Worm (Caenorhabditis elegans) whole organism, early embryonic: ENCODE results near the gene lips-11.

Source experiments
- B0310.2 ChIP-seq: sonication (generic microtip); optimal IDR thresholded peaks from 2 replicates; lab custom pipeline; 2016; ENCODE audit warnings: mild to moderate bottlenecking, missing genetic modification characterization, missing compliant biosample characterization
- F13C5.2 ChIP-seq: sonication (generic microtip); optimal IDR thresholded peaks from 2 replicates; lab custom pipeline; 2017; ENCODE audit warnings: mild to moderate bottlenecking, missing genetic modification characterization, inconsistent platforms, missing compliant biosample characterization
- aly-1 ChIP-seq: sonication (generic microtip); optimal IDR thresholded peaks from 2 replicates; lab custom pipeline; 2016; ENCODE audit warnings: missing genetic modification characterization, missing compliant biosample characterization
- ama-1 ChIP-seq: fragments of 150-350 bp; optimal IDR thresholded peaks from 2 replicates; lab custom pipeline; 2014
- ceh-13 ChIP-seq: fragments of 200-800 bp; sonication (Bioruptor generic); optimal IDR thresholded peaks from 2 replicates; lab custom pipeline; 2018; ENCODE audit warnings: mild to moderate bottlenecking, missing genetic modification characterization, missing compliant biosample characterization
- ceh-36 ChIP-seq: sonication (generic microtip); optimal IDR thresholded peaks from 2 replicates; lab custom pipeline; 2016; ENCODE audit warnings: missing genetic modification characterization, inconsistent platforms, missing compliant biosample characterization
- ets-7 ChIP-seq: sonication (generic microtip); optimal IDR thresholded peaks from 2 replicates; lab custom pipeline; 2016; ENCODE audit warnings: missing genotype, missing genetic modification characterization, missing compliant biosample characterization
- flt-1 ChIP-seq: fragments of 200-800 bp; sonication (Bioruptor generic); IDR thresholded peaks from 2 replicates; pipeline ENCODE4 v1.3.6; 2022; ENCODE audit warnings: missing genetic modification characterization, missing compliant biosample characterization
- hmbx-1 ChIP-seq: sonication (generic microtip); optimal IDR thresholded peaks from 2 replicates; lab custom pipeline; 2016; ENCODE audit warnings: mild to moderate bottlenecking, missing genetic modification characterization, missing compliant biosample characterization
- hmg-4 ChIP-seq: fragments of 200-800 bp; sonication (Bioruptor generic); optimal IDR thresholded peaks from 2 replicates; lab custom pipeline; 2018; ENCODE audit warnings: mild to moderate bottlenecking, missing genetic modification characterization, missing compliant biosample characterization
- hnd-1 ChIP-seq: sonication (generic microtip); optimal IDR thresholded peaks from 2 replicates; lab custom pipeline; 2016; ENCODE audit warnings: missing genetic modification characterization, missing compliant biosample characterization
- pes-1 ChIP-seq: fragments of 200-800 bp; sonication (Bioruptor generic); IDR thresholded peaks from 2 replicates; pipeline ENCODE4 v1.3.6; 2022; ENCODE audit warnings: missing genetic modification reagents, missing genetic modification characterization, missing compliant biosample characterization
- scrt-1 ChIP-seq: fragments of 200-800 bp; sonication (Bioruptor generic); IDR thresholded peaks from 2 replicates; pipeline ENCODE4 v1.3.6; 2022; ENCODE audit warnings: missing genetic modification characterization, missing compliant biosample characterization
- sea-1 ChIP-seq: fragments of 200-800 bp; sonication (Bioruptor generic); conservative IDR thresholded peaks from 2 replicates; pipeline ENCODE4 v1.3.6; 2022; ENCODE audit warnings: missing genetic modification characterization, missing compliant biosample characterization
- tbx-11 ChIP-seq: fragments of 200-800 bp; sonication (Bioruptor generic); IDR thresholded peaks from 2 replicates; pipeline ENCODE4 v1.3.6; 2022; ENCODE audit warnings: missing genetic modification characterization, missing compliant biosample characterization
- tbx-37 ChIP-seq: fragments of 200-800 bp; sonication (Bioruptor generic); conservative IDR thresholded peaks from 2 replicates; pipeline ENCODE4 v1.3.6; 2022; ENCODE audit warnings: missing genetic modification reagents, missing genetic modification characterization, missing compliant biosample characterization
- tra-4 ChIP-seq: sonication (generic microtip); optimal IDR thresholded peaks from 2 replicates; lab custom pipeline; 2017; ENCODE audit warnings: missing genetic modification characterization, missing compliant biosample characterization

Gene lips-11

DNA sequence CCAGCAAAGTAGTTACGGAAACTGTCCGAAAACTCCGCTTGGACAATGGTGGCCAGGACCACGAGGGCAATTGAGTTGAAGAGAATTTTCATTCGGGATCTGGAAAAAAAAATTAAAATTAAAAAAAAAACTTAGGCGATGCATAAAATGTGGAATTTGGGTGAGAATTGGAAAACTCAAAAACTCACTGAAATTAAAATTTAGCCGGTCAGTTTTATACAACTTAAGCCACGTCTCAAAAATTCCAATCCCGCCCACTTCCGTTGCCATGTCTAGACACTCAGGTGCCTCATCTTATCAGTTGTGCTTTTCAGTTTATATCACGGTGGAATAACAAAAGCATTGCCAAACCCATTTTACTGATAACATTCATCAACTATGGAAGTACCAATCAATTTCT, at the start of gene lips-11:
lips-11 (minus strand) TSS at position 101 of the 400 bp plus-strand sequence.
- TF ChIP-seq flt-1 (no peak), B0310.2 (tag; lab: Kevin White, UChicago) (no peak), tbx-37 (GFP tag; lab: Robert Waterston, UW) (no peak), hnd-1 (tag; lab: Kevin White, UChicago) (no peak)

DNA sequence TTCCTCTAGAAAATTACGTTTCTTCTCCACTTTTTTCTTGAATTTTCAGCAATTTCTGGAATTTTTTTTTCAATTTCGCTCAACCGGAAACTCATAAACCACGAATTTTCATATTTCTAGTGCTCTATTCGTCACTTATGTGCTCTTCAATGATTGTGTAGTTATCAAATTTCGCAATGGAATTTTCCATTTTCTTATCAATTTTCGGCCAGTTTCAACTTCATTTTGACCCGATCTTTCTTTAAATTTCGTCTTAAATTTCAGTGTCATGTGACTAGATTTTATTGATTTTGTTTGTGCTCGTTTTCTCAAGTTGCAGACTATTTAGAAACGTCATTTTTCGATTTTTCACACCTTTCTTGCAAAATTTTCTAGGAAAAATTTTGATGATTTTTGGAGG, 48.9 kb upstream of the lips-11 start:
- TF ChIP-seq ets-7 (tag; lab: Kevin White, UChicago) = no peak
- TF ChIP-seq ama-1 = no peak
- no peak for TF ChIP-seq ceh-13
- no peak for TF ChIP-seq F13C5.2
- no peak for TF ChIP-seq ceh-36 (tag; lab: Kevin White, UChicago)
- no peak for TF ChIP-seq tbx-11
- no peak for TF ChIP-seq hmg-4 (GFP tag; lab: Kevin White, UChicago)
- no peak for TF ChIP-seq tbx-37 (GFP tag; lab: Robert Waterston, UW)
- TF ChIP-seq aly-1 (tag; lab: Kevin White, UChicago) = no peak
- no peak for TF ChIP-seq pes-1 (GFP tag; lab: Robert Waterston, UW)

DNA sequence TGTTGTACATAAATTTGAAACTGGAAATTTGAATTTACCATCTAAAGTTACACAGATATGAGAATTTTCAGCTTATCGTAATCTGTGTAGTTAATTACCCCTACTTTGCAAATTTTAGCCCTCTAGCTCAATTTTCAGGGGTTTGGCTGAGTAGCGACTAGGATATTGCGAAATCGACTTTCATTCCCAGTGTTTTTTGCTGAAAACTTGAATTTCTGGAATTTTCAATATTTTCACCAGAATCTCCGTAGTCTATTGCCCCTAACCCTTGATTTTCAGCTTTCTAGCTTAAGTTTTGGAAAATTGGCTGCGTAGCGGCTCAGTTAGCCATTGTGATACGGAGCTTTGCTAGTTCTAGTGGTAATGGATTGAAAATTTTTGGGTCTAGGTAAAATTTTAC, 46.3 kb upstream of the lips-11 start:
- TF ChIP-seq hnd-1 (tag; lab: Kevin White, UChicago) = no peak
- no peak for TF ChIP-seq flt-1
- no peak for TF ChIP-seq F13C5.2
- TF ChIP-seq scrt-1 = no peak
- no peak for TF ChIP-seq tbx-37 (GFP tag; lab: Robert Waterston, UW)
- TF ChIP-seq ets-7 (tag; lab: Kevin White, UChicago) = no peak
- TF ChIP-seq hmbx-1 (tag; lab: Kevin White, UChicago) = no peak
- TF ChIP-seq B0310.2 (tag; lab: Kevin White, UChicago) = no peak
- no peak for TF ChIP-seq aly-1 (tag; lab: Kevin White, UChicago)
- no peak for TF ChIP-seq tbx-11
- no peak for TF ChIP-seq pes-1 (GFP tag; lab: Robert Waterston, UW)
- no peak for TF ChIP-seq ceh-13
- no peak for TF ChIP-seq ama-1
- no peak for TF ChIP-seq ceh-36 (tag; lab: Kevin White, UChicago)
- TF ChIP-seq tra-4 (tag; lab: Kevin White, UChicago) = no peak
- no peak for TF ChIP-seq sea-1

DNA sequence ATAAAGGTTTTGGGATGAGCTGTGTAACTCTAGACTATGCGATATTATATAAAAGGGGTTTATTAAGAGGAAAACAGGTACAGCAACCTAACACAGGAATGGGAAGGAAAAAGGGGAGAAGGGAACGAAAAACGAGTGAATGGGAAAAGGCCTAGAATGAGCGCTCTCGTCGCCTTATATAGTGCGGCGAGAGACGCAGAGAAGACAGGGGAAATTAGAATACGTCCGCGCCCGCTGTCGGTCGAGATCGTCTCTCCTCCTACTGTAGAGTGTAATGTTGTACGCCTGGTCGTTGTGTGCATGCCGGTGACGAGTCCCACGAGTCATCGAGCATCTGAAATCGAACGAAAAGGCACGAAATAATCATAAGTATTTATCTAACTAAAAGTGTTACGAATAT, 42.5 kb upstream of the lips-11 start:
- TF ChIP-seq scrt-1 (0 out of 2 replicates have a peak, but pooled peaks have one; percentile 13), tbx-37 (GFP tag; lab: Robert Waterston, UW) (no peak), flt-1 (peak; percentile 34; the same call in 1 of the 2 replicates)

DNA sequence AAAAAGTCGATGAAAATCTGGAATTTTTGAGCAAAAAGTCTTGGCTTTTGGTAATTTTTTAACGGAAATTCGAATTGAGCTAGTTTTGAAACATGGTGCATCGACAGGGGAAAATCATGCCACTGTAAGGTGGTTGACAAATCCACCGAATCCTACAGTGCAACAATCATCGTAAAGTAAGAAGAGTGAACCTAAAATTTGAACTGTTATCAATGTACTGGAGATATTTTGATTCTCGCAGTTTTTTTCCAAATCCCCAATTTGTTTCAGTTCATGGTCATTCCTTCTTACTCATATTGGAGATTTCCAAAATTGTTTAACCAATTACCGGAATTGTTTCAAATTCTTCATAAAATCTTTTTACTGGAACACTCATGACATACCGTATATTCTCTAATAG, 41.9 kb upstream of the lips-11 start:
- no peak for TF ChIP-seq B0310.2 (tag; lab: Kevin White, UChicago)
- no peak for TF ChIP-seq hmg-4 (GFP tag; lab: Kevin White, UChicago)
- no peak for TF ChIP-seq tbx-37 (GFP tag; lab: Robert Waterston, UW)
- TF ChIP-seq scrt-1 = no peak
- TF ChIP-seq hmbx-1 (tag; lab: Kevin White, UChicago) = no peak
- no peak for TF ChIP-seq flt-1
- no peak for TF ChIP-seq ceh-36 (tag; lab: Kevin White, UChicago)
- TF ChIP-seq sea-1 = no peak
- no peak for TF ChIP-seq ama-1
- TF ChIP-seq hnd-1 (tag; lab: Kevin White, UChicago) = no peak
- TF ChIP-seq F13C5.2 = no peak
- no peak for TF ChIP-seq ets-7 (tag; lab: Kevin White, UChicago)
- TF ChIP-seq aly-1 (tag; lab: Kevin White, UChicago) = no peak
- TF ChIP-seq pes-1 (GFP tag; lab: Robert Waterston, UW) = no peak

DNA sequence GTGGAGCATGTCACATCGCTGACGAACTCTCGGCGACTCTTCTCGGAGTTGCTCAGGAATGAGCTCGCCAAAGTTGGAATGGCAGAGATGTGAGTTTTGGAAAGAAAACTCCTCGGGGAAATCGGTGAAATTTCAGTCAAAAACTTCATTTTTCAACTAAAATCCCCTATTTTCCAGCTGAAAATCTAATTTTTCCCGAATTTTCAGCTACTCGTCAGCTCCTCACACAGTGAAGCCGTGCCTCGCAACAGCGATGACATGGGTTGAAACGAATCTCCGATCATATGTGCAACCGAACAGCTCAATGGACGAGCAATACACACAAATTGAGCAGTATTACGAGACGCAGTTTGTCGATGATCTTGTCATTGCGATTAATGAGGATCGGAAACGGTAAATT, 41.0 kb upstream of the lips-11 start:
- TF ChIP-seq aly-1 (tag; lab: Kevin White, UChicago) (no peak), sea-1 (no peak), pes-1 (GFP tag; lab: Robert Waterston, UW) (no peak), hnd-1 (tag; lab: Kevin White, UChicago) (no peak), flt-1 (no peak), tra-4 (tag; lab: Kevin White, UChicago) (no peak), F13C5.2 (no peak), ama-1 (no peak), tbx-37 (GFP tag; lab: Robert Waterston, UW) (no peak), ets-7 (tag; lab: Kevin White, UChicago) (no peak), ceh-36 (tag; lab: Kevin White, UChicago) (no peak), hmbx-1 (tag; lab: Kevin White, UChicago) (no peak), scrt-1 (no peak), tbx-11 (no peak), B0310.2 (tag; lab: Kevin White, UChicago) (no peak), hmg-4 (GFP tag; lab: Kevin White, UChicago) (no peak)

DNA sequence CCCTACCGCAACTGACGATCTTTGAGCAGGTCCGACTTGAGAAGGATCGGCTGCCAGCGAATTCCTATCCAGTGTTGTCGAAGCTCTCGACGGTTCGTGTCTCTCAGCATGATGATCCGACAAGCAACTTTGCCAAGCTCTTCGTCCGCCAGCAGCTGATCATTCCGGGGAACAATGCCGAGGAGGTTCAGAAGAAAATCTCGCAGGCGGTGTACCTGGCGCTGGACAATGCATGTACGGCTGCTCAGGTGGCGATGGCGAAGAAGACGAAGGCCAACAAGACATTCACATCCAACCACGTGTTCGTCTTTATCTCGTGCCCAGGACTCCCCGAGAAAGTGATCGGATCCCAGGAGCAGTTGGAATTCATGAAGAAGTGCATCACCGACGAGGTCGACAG, 38.6 kb upstream of the lips-11 start:
- TF ChIP-seq aly-1 (tag; lab: Kevin White, UChicago) (no peak), tbx-11 (no peak), ceh-13 (no peak), hnd-1 (tag; lab: Kevin White, UChicago) (no peak), flt-1 (no peak), F13C5.2 (no peak), pes-1 (GFP tag; lab: Robert Waterston, UW) (no peak), scrt-1 (no peak), ama-1 (no peak), hmbx-1 (tag; lab: Kevin White, UChicago) (no peak), ets-7 (tag; lab: Kevin White, UChicago) (no peak), B0310.2 (tag; lab: Kevin White, UChicago) (no peak), ceh-36 (tag; lab: Kevin White, UChicago) (no peak)

DNA sequence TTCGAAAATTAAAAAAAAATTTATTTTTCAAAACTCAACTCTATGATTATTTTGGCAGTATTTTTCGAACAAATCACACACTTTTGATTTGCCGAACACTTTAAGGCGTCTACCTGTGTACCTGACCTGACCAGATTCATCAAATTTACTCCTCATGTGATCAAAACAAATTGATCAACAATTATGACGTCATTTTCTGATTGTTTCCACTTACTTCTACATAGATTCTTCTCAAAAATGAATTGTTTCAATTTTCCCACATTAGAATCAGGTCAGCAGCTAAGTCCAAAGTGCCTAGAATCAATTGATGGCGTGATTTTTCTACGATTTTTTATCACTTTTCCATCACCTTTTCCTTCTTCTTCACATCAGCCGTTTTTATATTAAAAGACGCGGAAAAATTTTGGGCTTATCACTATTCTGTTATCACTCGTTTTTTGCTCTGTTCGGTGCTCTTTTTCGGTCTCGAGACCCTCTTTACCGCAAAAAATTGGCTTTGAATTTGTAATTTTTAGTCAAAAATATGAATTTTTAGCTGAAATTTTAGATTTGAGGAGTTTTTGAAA, 32.5 kb upstream of the lips-11 start:
- TF ChIP-seq hmg-4 (GFP tag; lab: Kevin White, UChicago) = no peak
- TF ChIP-seq flt-1 = no peak
- TF ChIP-seq ets-7 (tag; lab: Kevin White, UChicago) = no peak
- no peak for TF ChIP-seq F13C5.2
- no peak for TF ChIP-seq tra-4 (tag; lab: Kevin White, UChicago)
- TF ChIP-seq sea-1 = no peak
